Worm (Caenorhabditis elegans) whole organism, young adult: ENCODE results near the gene K10D11.5.
A peak's percentile ranks its signal among the peaks of the same experiment; 100 is the strongest.

Experiments
- D2030.7 ChIP-seq: fragments of 200-800 bp; sonication (Bioruptor generic); IDR thresholded peaks from 2 replicates; pipeline ENCODE4 v1.3.6; 2022; ENCODE audit warnings: missing genetic modification reagents, missing genetic modification characterization, missing compliant biosample characterization
- F22D6.2 ChIP-seq: sonication (generic microtip); optimal IDR thresholded peaks from 2 replicates; lab custom pipeline; 2016; ENCODE audit warnings: mild to moderate bottlenecking, missing genetic modification characterization, missing compliant biosample characterization
- F33H1.4 ChIP-seq: fragments of 200-800 bp; sonication (Bioruptor generic); IDR thresholded peaks from 2 replicates; pipeline ENCODE4 v1.3.6; 2022; ENCODE audit warnings: missing genetic modification reagents, missing genetic modification characterization, missing compliant biosample characterization
- F49E8.2 ChIP-seq: sonication (generic microtip); optimal IDR thresholded peaks from 3 replicates; lab custom pipeline; 2017; ENCODE audit warnings: missing genetic modification characterization, mild to moderate bottlenecking, missing compliant biosample characterization, antibody characterized with exemption, moderate library complexity; ENCODE audit not compliant: insufficient read depth
- Y79H2A.3 ChIP-seq: fragments of 200-800 bp; sonication (Bioruptor generic); conservative IDR thresholded peaks from 2 replicates; pipeline ENCODE4 v1.3.6; 2022; ENCODE audit warnings: missing genetic modification reagents, missing genetic modification characterization, missing compliant biosample characterization
- aptf-2 ChIP-seq: fragments of 200-800 bp; sonication (Bioruptor generic); conservative IDR thresholded peaks from 2 replicates; pipeline ENCODE4 v1.3.6; 2022; ENCODE audit warnings: missing genetic modification reagents, missing genetic modification characterization, missing compliant biosample characterization
- bed-2 ChIP-seq: fragments of 200-800 bp; sonication (Bioruptor generic); IDR thresholded peaks from 2 replicates; pipeline ENCODE4 v1.3.6; 2022; ENCODE audit warnings: missing genetic modification reagents, missing genetic modification characterization, missing compliant biosample characterization
- cebp-1 ChIP-seq, 2 experiments: fragments of 200-800 bp in 1 of 2; sonication (Bioruptor generic) in 1 of 2; sonication (generic microtip) in 1 of 2; IDR thresholded peaks in 1 of 2; optimal IDR thresholded peaks in 1 of 2; 2 replicates each; pipeline versions ENCODE4 v1.3.6 to Lab custom; 2017 to 2022; ENCODE audit warnings: missing compliant biosample characterization in 2 of 2, missing genetic modification characterization in 2 of 2, mild to moderate bottlenecking in 1 of 2, missing genetic modification reagents in 1 of 2, moderate library complexity in 1 of 2
- dox-1 ChIP-seq: fragments of 200-800 bp; sonication (Bioruptor generic); IDR thresholded peaks from 2 replicates; pipeline ENCODE4 v1.3.6; 2022; ENCODE audit warnings: missing genetic modification reagents, missing genetic modification characterization, missing compliant biosample characterization
- dpl-1 ChIP-seq: fragments of 150-350 bp; optimal IDR thresholded peaks from 2 replicates; lab custom pipeline; 2014; ENCODE audit warnings: missing biosample characterization, missing genetic modification reagents, missing genetic modification characterization
- efl-1 ChIP-seq: fragments of 150-350 bp; optimal IDR thresholded peaks from 2 replicates; lab custom pipeline; 2014; ENCODE audit warnings: missing biosample characterization, missing genetic modification reagents, missing genetic modification characterization
- egl-44 ChIP-seq: fragments of 200-800 bp; sonication (Bioruptor generic); IDR thresholded peaks from 2 replicates; pipeline ENCODE4 v1.3.6; 2022; ENCODE audit warnings: missing genetic modification reagents, missing genetic modification characterization, missing compliant biosample characterization
- egrh-3 ChIP-seq: fragments of 200-800 bp; sonication (Bioruptor generic); IDR thresholded peaks from 2 replicates; pipeline ENCODE4 v1.3.6; 2022; ENCODE audit warnings: missing genetic modification reagents, missing genetic modification characterization, missing compliant biosample characterization
- him-1 ChIP-seq: sonication (generic microtip); optimal IDR thresholded peaks from 2 replicates; lab custom pipeline; 2016; ENCODE audit warnings: missing genotype, missing genetic modification reagents, missing genetic modification characterization, missing compliant biosample characterization
- lin-40 ChIP-seq: sonication (generic microtip); optimal IDR thresholded peaks from 2 replicates; lab custom pipeline; 2016; ENCODE audit warnings: missing genetic modification characterization, mild to moderate bottlenecking, missing compliant biosample characterization, missing genotype, missing genetic modification reagents
- lin-54 ChIP-seq: fragments of 200-800 bp; sonication (Bioruptor generic); optimal IDR thresholded peaks from 2 replicates; lab custom pipeline; 2018; ENCODE audit warnings: mild to moderate bottlenecking, missing genetic modification characterization, missing compliant biosample characterization
- lsl-1 ChIP-seq: fragments of 200-800 bp; sonication (Bioruptor generic); optimal IDR thresholded peaks from 2 replicates; lab custom pipeline; 2018; ENCODE audit warnings: mild to moderate bottlenecking, missing genetic modification characterization, moderate library complexity, missing compliant biosample characterization
- madf-10 ChIP-seq: sonication (generic microtip); optimal IDR thresholded peaks from 2 replicates; lab custom pipeline; 2016; ENCODE audit warnings: mild to moderate bottlenecking, missing genetic modification characterization, missing compliant biosample characterization
- madf-8 ChIP-seq: fragments of 200-800 bp; sonication (Bioruptor generic); conservative IDR thresholded peaks from 2 replicates; pipeline ENCODE4 v1.3.6; 2022; ENCODE audit warnings: missing genetic modification reagents, missing genetic modification characterization, missing compliant biosample characterization
- nfyb-1 ChIP-seq: fragments of 200-800 bp; sonication (Bioruptor generic); IDR thresholded peaks from 2 replicates; pipeline ENCODE4 v1.3.6; 2022; ENCODE audit warnings: missing genetic modification reagents, missing genetic modification characterization, missing compliant biosample characterization
- nhr-27 ChIP-seq: fragments of 200-800 bp; sonication (Bioruptor generic); optimal IDR thresholded peaks from 2 replicates; lab custom pipeline; 2018; ENCODE audit warnings: mild to moderate bottlenecking, missing genetic modification characterization, moderate library complexity, missing compliant biosample characterization
- nhr-80 ChIP-seq: sonication (generic microtip); optimal IDR thresholded peaks from 2 replicates; lab custom pipeline; 2016; ENCODE audit warnings: missing genetic modification characterization, missing compliant biosample characterization
- nhr-90 ChIP-seq: sonication (generic microtip); optimal IDR thresholded peaks from 2 replicates; lab custom pipeline; 2016; ENCODE audit warnings: missing genotype, mild to moderate bottlenecking, missing genetic modification characterization, missing compliant biosample characterization
- pbrm-1 ChIP-seq: fragments of 200-800 bp; sonication (Bioruptor generic); IDR thresholded peaks from 2 replicates; pipeline ENCODE4 v1.3.6; 2022; ENCODE audit warnings: missing genetic modification reagents, missing genetic modification characterization, missing compliant biosample characterization
- pha-4 ChIP-seq: fragments of 150-350 bp; sonication (generic microtip); optimal IDR thresholded peaks from 2 replicates; lab custom pipeline; 2014; ENCODE audit warnings: missing biosample characterization, missing genetic modification reagents, missing genetic modification characterization
- rcor-1 ChIP-seq: fragments of 200-800 bp; sonication (Bioruptor generic); IDR thresholded peaks from 2 replicates; pipeline ENCODE4 v1.3.6; 2022; ENCODE audit warnings: missing genetic modification reagents, missing genetic modification characterization, missing compliant biosample characterization
- snpc-3.4 ChIP-seq: sonication (generic microtip); optimal IDR thresholded peaks from 2 replicates; lab custom pipeline; 2017; ENCODE audit warnings: missing genetic modification characterization, mild to moderate bottlenecking, missing compliant biosample characterization, antibody characterized with exemption, moderate library complexity, missing genotype, missing genetic modification reagents
- xnd-1 ChIP-seq: sonication (generic microtip); optimal IDR thresholded peaks from 2 replicates; lab custom pipeline; 2016; ENCODE audit warnings: missing genotype, missing genetic modification reagents, missing genetic modification characterization, missing compliant biosample characterization
- zfh-2 ChIP-seq: fragments of 200-800 bp; sonication (Bioruptor generic); conservative IDR thresholded peaks from 2 replicates; pipeline ENCODE4 v1.3.6; 2022; ENCODE audit warnings: missing genetic modification reagents, missing genetic modification characterization, missing compliant biosample characterization
- ztf-18 ChIP-seq: sonication (generic microtip); optimal IDR thresholded peaks from 2 replicates; lab custom pipeline; 2016; ENCODE audit warnings: missing genotype, mild to moderate bottlenecking, missing genetic modification characterization, missing compliant biosample characterization
- ztf-3 ChIP-seq: fragments of 200-800 bp; sonication (Bioruptor generic); optimal IDR thresholded peaks from 2 replicates; lab custom pipeline; 2018; ENCODE audit warnings: mild to moderate bottlenecking, missing genetic modification characterization, missing compliant biosample characterization

Gene K10D11.5

ce11 chrIV:13028746-13029673 is 37.4 kb upstream of the K10D11.5 start (continued):
- TF ChIP-seq dox-1 (GFP tag; lab: Robert Waterston, UW) (peak; percentile 44; the same call in 1 of the 2 replicates), xnd-1 (tag; lab: Kevin White, UChicago) (peak; percentile 66), rcor-1 (peak; percentile 28; the same call in 1 of the 2 replicates), nhr-80 (peak; percentile 49), ztf-18 (tag; lab: Kevin White, UChicago) (no peak), lin-40 (tag; lab: Kevin White, UChicago) (no peak), egrh-3 (GFP tag; lab: Robert Waterston, UW) (no peak), nhr-90 (tag; lab: Kevin White, UChicago) (no peak), lin-54 (peak; percentile 57), F33H1.4 (GFP tag; lab: Robert Waterston, UW) (peak; percentile 63), pbrm-1 (0 out of 2 replicates have a peak, but pooled peaks have one; percentile 24), aptf-2 (GFP tag; lab: Robert Waterston, UW) (no peak), snpc-3.4 (tag; lab: Kevin White, UChicago) (peak; percentile 81), dpl-1 (GFP tag; lab: Kevin White, UChicago) (peak; percentile 49), pha-4 (no peak), nhr-27 (tag; lab: Kevin White, UChicago) (no peak), Y79H2A.3 (GFP tag; lab: Robert Waterston, UW) (no peak), cebp-1 (GFP tag; IDR thresholded peaks at IDR 0.05; lab: Robert Waterston, UW) (no peak), cebp-1 (tag; optimal IDR thresholded peaks at IDR 0.05; lab: Kevin White, UChicago) (peak; percentile 20), F22D6.2 (tag; lab: Kevin White, UChicago) (no peak), lsl-1 (GFP tag; lab: Kevin White, UChicago) (peak; percentile 61), efl-1 (GFP tag; lab: Kevin White, UChicago) (peak; percentile 87), madf-8 (GFP tag; lab: Robert Waterston, UW) (peak; percentile 82), F49E8.2 (tag; lab: Kevin White, UChicago) (no peak), D2030.7 (peak; percentile 78), madf-10 (tag; lab: Kevin White, UChicago) (no peak), nfyb-1 (GFP tag; lab: Robert Waterston, UW) (no peak), bed-2 (GFP tag; lab: Robert Waterston, UW) (no peak)
- TF ChIP-seq, all 124 proteins: peak for 19

- TF ChIP-seq nhr-80, result no peak
- TF ChIP-seq ztf-3 (GFP tag; lab: Kevin White, UChicago), result no peak
- TF ChIP-seq zfh-2 (GFP tag; lab: Robert Waterston, UW), result 0 out of 2 replicates have a peak, but pooled peaks have one; percentile 44
- TF ChIP-seq him-1 (tag; lab: Kevin White, UChicago), result no peak
- TF ChIP-seq cebp-1 (GFP tag; IDR thresholded peaks at IDR 0.05; lab: Robert Waterston, UW), result no peak
- TF ChIP-seq cebp-1 (tag; optimal IDR thresholded peaks at IDR 0.05; lab: Kevin White, UChicago), result no peak
- no peak for TF ChIP-seq lin-54
- TF ChIP-seq egl-44 (GFP tag; lab: Robert Waterston, UW), result 0 out of 2 replicates have a peak, but pooled peaks have one; percentile 25
Observed at ce11 chrIV:13027801-13028641, 36.4 kb upstream of the K10D11.5 start.
